Worm (Caenorhabditis elegans) whole organism, mixed stage, embryonic: Measurements from ENCODE around the gene sri-30.

Experiments used
- ceh-83 ChIP-seq: fragments of 200-800 bp; sonication (Bioruptor generic); optimal IDR thresholded peaks from 2 replicates; lab custom pipeline; 2018; ENCODE audit warnings: mild to moderate bottlenecking, missing genetic modification characterization, missing compliant biosample characterization
- drap-1 ChIP-seq: fragments of 200-800 bp; sonication (Bioruptor generic); optimal IDR thresholded peaks from 3 replicates; lab custom pipeline; 2018; ENCODE audit warnings: mild to moderate bottlenecking, missing genetic modification characterization, missing compliant biosample characterization
- lin-32 ChIP-seq: fragments of 200-800 bp; sonication (Bioruptor generic); optimal IDR thresholded peaks from 2 replicates; lab custom pipeline; 2018; ENCODE audit warnings: mild to moderate bottlenecking, missing genetic modification characterization, missing compliant biosample characterization
- mab-5 ChIP-seq: fragments of 150-350 bp; optimal IDR thresholded peaks from 2 replicates; lab custom pipeline; 2014; ENCODE audit warnings: missing biosample characterization, missing genetic modification characterization
- nhr-12 ChIP-seq: fragments of 150-350 bp; optimal IDR thresholded peaks from 2 replicates; lab custom pipeline; 2014; ENCODE audit warnings: missing biosample characterization, missing genetic modification characterization
- nhr-76 ChIP-seq: sonication (generic microtip); optimal IDR thresholded peaks from 2 replicates; lab custom pipeline; 2017; ENCODE audit warnings: missing biosample characterization, missing genetic modification characterization
- pha-4 ChIP-seq: fragments of 150-350 bp; optimal IDR thresholded peaks from 2 replicates; lab custom pipeline; 2018; ENCODE audit warnings: missing biosample characterization, missing genetic modification reagents, missing genetic modification characterization
- snpc-4 ChIP-seq: fragments of 150-350 bp; optimal IDR thresholded peaks from 2 replicates; lab custom pipeline; 2014; ENCODE audit warnings: missing biosample characterization, missing genetic modification characterization

ce11 chrII:3063984-3064383 is 18.0 kb downstream of the sri-30 start:
- TF ChIP-seq pha-4 (tag; lab: Kevin White, UChicago) (no peak), lin-32 (GFP tag; lab: Kevin White, UChicago) (no peak), snpc-4 (tag; lab: Kevin White, UChicago) (no peak), ceh-83 (no peak), nhr-12 (no peak), nhr-76 (tag; lab: Kevin White, UChicago) (no peak), drap-1 (GFP tag; lab: Kevin White, UChicago) (no peak), mab-5 (tag; lab: Kevin White, UChicago) (no peak)
